Worm (Caenorhabditis elegans): Measurements from ENCODE around the gene srg-32.

The srg-32 gene

ce11 chrV:10588694-10589093, at the start of gene srg-32:
TSS of gene srg-32 (minus strand) at chrV:10588794.
- TF ChIP-seq unc-55 (GFP tag; optimal IDR thresholded peaks at IDR 0.05) (no peak), nhr-129 (tag; optimal IDR thresholded peaks at IDR 0.05) (no peak), nhr-25 (tag; optimal IDR thresholded peaks at IDR 0.05) (no peak), sem-4 (tag; optimal IDR thresholded peaks at IDR 0.05) (no peak), Y55F3AM.14 (GFP tag; optimal IDR thresholded peaks at IDR 0.05) (no peak), snpc-4 (tag; optimal IDR thresholded peaks at IDR 0.05) (no peak), mab-5 (tag; optimal IDR thresholded peaks at IDR 0.05) (no peak), unc-39 (tag; optimal IDR thresholded peaks at IDR 0.05) (no peak), aly-2 (tag; optimal IDR thresholded peaks at IDR 0.05) (no peak)

DNA sequence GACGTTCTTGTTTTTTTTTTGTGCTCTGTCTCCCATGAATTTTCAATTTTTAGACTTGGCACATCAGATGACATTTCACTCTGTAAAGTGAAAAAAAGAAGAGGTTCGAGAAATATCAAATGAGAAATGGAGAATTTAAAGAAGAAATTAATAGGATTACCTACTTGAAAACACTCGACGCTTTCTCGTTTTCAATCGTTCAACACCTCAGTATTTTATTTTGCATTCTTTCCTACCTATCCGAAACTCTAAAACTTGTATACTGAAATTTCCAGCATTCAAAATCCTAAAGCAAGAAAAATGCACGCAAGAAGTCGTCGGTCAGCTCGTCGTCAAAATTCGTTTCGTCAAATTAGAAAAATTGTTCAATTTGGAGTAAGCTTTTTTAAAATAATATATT, 47.1 kb upstream of the srg-32 start, which contains the start of gene kvs-2:
Gene kvs-2 (plus strand): TSS at position 301 of the 400 bp plus-strand sequence.
- TF ChIP-seq nhr-21 (tag; optimal IDR thresholded peaks at IDR 0.05) (no peak), mbf-1 (tag; optimal IDR thresholded peaks at IDR 0.05) (no peak), fos-1 (tag; optimal IDR thresholded peaks at IDR 0.05) (no peak), mab-5 (tag; optimal IDR thresholded peaks at IDR 0.05) (no peak), R02D3.7 (tag; optimal IDR thresholded peaks at IDR 0.05) (no peak), zag-1 (tag; optimal IDR thresholded peaks at IDR 0.05) (no peak), nhr-10 (tag; optimal IDR thresholded peaks at IDR 0.05) (no peak), unc-39 (tag; optimal IDR thresholded peaks at IDR 0.05) (no peak), nhr-25 (tag; optimal IDR thresholded peaks at IDR 0.05) (no peak), ama-1 (optimal IDR thresholded peaks at IDR 0.05) (no peak), egl-27 (tag; optimal IDR thresholded peaks at IDR 0.05) (no peak), ztf-11 (tag; optimal IDR thresholded peaks at IDR 0.05) (no peak), nhr-11 (tag; optimal IDR thresholded peaks at IDR 0.05) (no peak), ztf-4 (tag; optimal IDR thresholded peaks at IDR 0.05) (no peak)

DNA sequence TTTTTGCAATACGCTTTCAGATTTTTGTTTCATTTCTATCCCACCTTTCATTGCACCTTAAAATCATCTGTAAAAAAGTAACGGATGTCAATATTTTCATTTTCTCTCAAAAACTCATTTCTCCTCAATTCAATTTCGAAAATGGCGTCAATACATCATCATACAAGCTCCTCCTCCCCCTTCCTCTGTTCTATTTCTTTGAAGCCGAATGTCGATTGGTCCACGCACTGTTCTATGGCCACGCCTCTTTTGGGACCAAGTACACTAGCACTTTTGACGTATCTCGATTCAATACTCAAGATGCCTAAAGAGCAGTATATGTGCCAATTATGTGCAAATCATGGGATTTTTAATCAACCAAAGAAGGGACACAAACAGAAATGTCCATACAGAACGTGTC, 44.2 kb upstream of the srg-32 start, which contains the start of gene mab-23:
Gene mab-23 (plus strand): TSS at position 301 of the 400 bp plus-strand sequence.
- TF ChIP-seq C34F6.9 (tag; optimal IDR thresholded peaks at IDR 0.05) (no peak), mab-5 (tag; optimal IDR thresholded peaks at IDR 0.05) (no peak), nhr-11 (tag; optimal IDR thresholded peaks at IDR 0.05) (no peak), unc-39 (tag; optimal IDR thresholded peaks at IDR 0.05) (no peak), lin-13 (GFP tag; optimal IDR thresholded peaks at IDR 0.05) (no peak), fos-1 (tag; optimal IDR thresholded peaks at IDR 0.05) (no peak), nhr-6 (tag; optimal IDR thresholded peaks at IDR 0.05) (no peak), unc-62 (GFP tag; optimal IDR thresholded peaks at IDR 0.05) (no peak), snpc-4 (tag; optimal IDR thresholded peaks at IDR 0.05) (no peak), crh-2 (tag; optimal IDR thresholded peaks at IDR 0.05) (no peak), nhr-23 (tag; optimal IDR thresholded peaks at IDR 0.05) (no peak), ztf-11 (tag; optimal IDR thresholded peaks at IDR 0.05) (no peak), blmp-1 (tag; optimal IDR thresholded peaks at IDR 0.05; ENCODE audit: insufficient read depth) (no peak), mdl-1 (tag; optimal IDR thresholded peaks at IDR 0.05) (no peak), peb-1 (tag; optimal IDR thresholded peaks at IDR 0.05) (no peak)

DNA sequence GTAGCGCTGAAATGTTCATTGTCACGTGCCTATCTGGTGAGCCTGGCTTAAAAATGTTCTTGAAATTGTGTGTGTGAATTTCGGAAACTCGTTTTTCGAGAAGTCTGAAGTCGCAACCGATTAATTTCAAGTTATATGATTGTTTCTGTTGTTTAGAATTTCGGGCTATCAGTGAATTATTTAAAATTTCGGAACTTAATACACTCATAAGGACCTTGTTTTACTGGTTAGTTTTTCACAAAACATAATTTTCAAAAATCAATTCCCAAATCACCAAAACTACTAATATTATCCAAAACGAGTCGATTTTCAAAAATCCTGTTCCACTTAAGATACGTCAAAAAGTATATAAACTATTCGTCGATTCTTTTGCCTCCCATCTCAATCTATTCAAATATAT, 41.9 kb upstream of the srg-32 start:
- TF ChIP-seq sma-9 (GFP tag; optimal IDR thresholded peaks at IDR 0.05) = no peak
- no peak for TF ChIP-seq sma-9 (tag; optimal IDR thresholded peaks at IDR 0.05)
- TF ChIP-seq elt-1 (tag; optimal IDR thresholded peaks at IDR 0.05) = no peak
- no peak for TF ChIP-seq sem-4 (tag; optimal IDR thresholded peaks at IDR 0.05)
- no peak for TF ChIP-seq nhr-23 (tag; optimal IDR thresholded peaks at IDR 0.05)
- TF ChIP-seq nhr-129 (tag; optimal IDR thresholded peaks at IDR 0.05) = no peak
- no peak for TF ChIP-seq ceh-82 (tag; optimal IDR thresholded peaks at IDR 0.05)
- no peak for TF ChIP-seq fos-1 (tag; optimal IDR thresholded peaks at IDR 0.05)
- no peak for TF ChIP-seq peb-1 (tag; optimal IDR thresholded peaks at IDR 0.05)
- TF ChIP-seq gmeb-1 (tag; optimal IDR thresholded peaks at IDR 0.05) = no peak
- TF ChIP-seq lin-11 (tag; optimal IDR thresholded peaks at IDR 0.05) = no peak

DNA sequence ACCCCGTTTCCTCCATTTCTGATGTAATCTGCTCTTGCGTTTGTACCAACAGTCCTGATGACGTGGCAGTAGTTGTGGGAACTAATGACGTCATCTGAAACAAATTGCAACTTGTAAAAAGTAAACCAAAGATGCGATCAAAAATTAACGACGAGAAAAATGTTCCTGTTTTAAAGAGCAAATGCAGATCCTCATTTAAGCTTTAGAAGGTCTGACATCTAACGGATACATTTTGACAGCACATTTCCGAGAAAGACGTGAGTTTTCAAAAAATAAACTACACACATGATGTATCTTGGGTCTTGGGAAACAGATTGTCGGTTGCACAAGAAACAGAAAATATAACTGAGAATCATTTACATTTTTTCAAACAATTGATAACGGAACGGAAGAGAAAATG, 26.9 kb upstream of the srg-32 start, which contains the start of gene H09F14.1:
Gene H09F14.1 (minus strand): TSS at position 101 of the 400 bp plus-strand sequence.
- TF ChIP-seq nhr-6 (tag; optimal IDR thresholded peaks at IDR 0.05) (no peak), lin-13 (GFP tag; optimal IDR thresholded peaks at IDR 0.05) (no peak), nhr-10 (tag; optimal IDR thresholded peaks at IDR 0.05) (no peak), unc-55 (GFP tag; optimal IDR thresholded peaks at IDR 0.05) (no peak), nhr-129 (tag; optimal IDR thresholded peaks at IDR 0.05) (no peak), zag-1 (tag; optimal IDR thresholded peaks at IDR 0.05) (no peak), nhr-21 (tag; optimal IDR thresholded peaks at IDR 0.05) (no peak), lin-39 (tag; optimal IDR thresholded peaks at IDR 0.05) (no peak), blmp-1 (tag; optimal IDR thresholded peaks at IDR 0.05; ENCODE audit: insufficient read depth) (no peak), lin-11 (tag; optimal IDR thresholded peaks at IDR 0.05) (no peak), mdl-1 (tag; optimal IDR thresholded peaks at IDR 0.05) (no peak), ztf-1 (GFP tag; conservative IDR thresholded peaks at IDR 0.05) (no peak), fos-1 (tag; optimal IDR thresholded peaks at IDR 0.05) (no peak), egl-27 (tag; optimal IDR thresholded peaks at IDR 0.05) (no peak), elt-3 (tag; optimal IDR thresholded peaks at IDR 0.05) (no peak), nhr-25 (tag; optimal IDR thresholded peaks at IDR 0.05) (no peak), ztf-4 (tag; optimal IDR thresholded peaks at IDR 0.05) (no peak)

Data from whole organism, L2 larva.